Fruit fly (Drosophila melanogaster) whole organism, wandering third instar larva: ENCODE data around the gene Ythdc1.

Experiments
- Mio ChIP-seq: sonication (Bioruptor generic); optimal IDR thresholded peaks from 2 replicates; lab custom pipeline; 2016; ENCODE audit warnings: missing biosample characterization, missing genetic modification characterization
- N ChIP-seq: fragments of >200 bp; optimal IDR thresholded peaks from 2 replicates; lab custom pipeline; 2018; ENCODE audit warnings: missing biosample characterization, missing external identifiers, missing genetic modification characterization
- OdsH ChIP-seq: fragments of 200-800 bp; sonication (Bioruptor generic); optimal IDR thresholded peaks from 2 replicates; lab custom pipeline; 2016; ENCODE audit warnings: missing biosample characterization, mild to moderate bottlenecking, missing genetic modification characterization
- Sp1 ChIP-seq: fragments of 200-800 bp; sonication (Bioruptor generic); optimal IDR thresholded peaks from 3 replicates; lab custom pipeline; 2019; ENCODE audit warnings: missing biosample characterization, mild to moderate bottlenecking, missing genetic modification characterization, moderate library complexity
- dl ChIP-seq, 2 experiments: fragments of 175-275, 200-275 bp in 1 of 2; fragments of 200-275 bp in 1 of 2; sonication (Bioruptor generic); optimal IDR thresholded peaks; lab custom pipeline; 2018; ENCODE audit warnings: mild to moderate bottlenecking in 2 of 2, missing biosample characterization in 2 of 2, missing genetic modification characterization in 2 of 2, moderate library complexity in 2 of 2; ENCODE audit not compliant: partially characterized antibody in 2 of 2, insufficient read depth in 1 of 2
- dmrt93B ChIP-seq: fragments of 200-800 bp; sonication (Bioruptor generic); optimal IDR thresholded peaks from 2 replicates; lab custom pipeline; 2018; ENCODE audit warnings: missing biosample characterization, mild to moderate bottlenecking, missing genetic modification characterization
- h ChIP-seq: fragments of 200-800 bp; sonication (Bioruptor generic); optimal IDR thresholded peaks from 3 replicates; lab custom pipeline; 2016; ENCODE audit warnings: missing biosample characterization, mild to moderate bottlenecking, missing genetic modification characterization
- jim ChIP-seq: fragments of 175-275, 200-325 bp; sonication (Bioruptor generic); optimal IDR thresholded peaks from 2 replicates; lab custom pipeline; 2016; ENCODE audit warnings: missing biosample characterization, mild to moderate bottlenecking, missing genetic modification characterization
- pan ChIP-seq: fragments of >200 bp; optimal IDR thresholded peaks from 2 replicates; lab custom pipeline; 2017
- psq ChIP-seq: fragments of 200-800 bp; sonication (Bioruptor generic); optimal IDR thresholded peaks from 3 replicates; lab custom pipeline; 2017; ENCODE audit warnings: missing biosample characterization, mild to moderate bottlenecking, missing genetic modification characterization, moderate library complexity
- woc ChIP-seq: sonication (Bioruptor generic); optimal IDR thresholded peaks from 2 replicates; lab custom pipeline; 2016; ENCODE audit warnings: missing biosample characterization, mild to moderate bottlenecking, missing genetic modification characterization

DNA sequence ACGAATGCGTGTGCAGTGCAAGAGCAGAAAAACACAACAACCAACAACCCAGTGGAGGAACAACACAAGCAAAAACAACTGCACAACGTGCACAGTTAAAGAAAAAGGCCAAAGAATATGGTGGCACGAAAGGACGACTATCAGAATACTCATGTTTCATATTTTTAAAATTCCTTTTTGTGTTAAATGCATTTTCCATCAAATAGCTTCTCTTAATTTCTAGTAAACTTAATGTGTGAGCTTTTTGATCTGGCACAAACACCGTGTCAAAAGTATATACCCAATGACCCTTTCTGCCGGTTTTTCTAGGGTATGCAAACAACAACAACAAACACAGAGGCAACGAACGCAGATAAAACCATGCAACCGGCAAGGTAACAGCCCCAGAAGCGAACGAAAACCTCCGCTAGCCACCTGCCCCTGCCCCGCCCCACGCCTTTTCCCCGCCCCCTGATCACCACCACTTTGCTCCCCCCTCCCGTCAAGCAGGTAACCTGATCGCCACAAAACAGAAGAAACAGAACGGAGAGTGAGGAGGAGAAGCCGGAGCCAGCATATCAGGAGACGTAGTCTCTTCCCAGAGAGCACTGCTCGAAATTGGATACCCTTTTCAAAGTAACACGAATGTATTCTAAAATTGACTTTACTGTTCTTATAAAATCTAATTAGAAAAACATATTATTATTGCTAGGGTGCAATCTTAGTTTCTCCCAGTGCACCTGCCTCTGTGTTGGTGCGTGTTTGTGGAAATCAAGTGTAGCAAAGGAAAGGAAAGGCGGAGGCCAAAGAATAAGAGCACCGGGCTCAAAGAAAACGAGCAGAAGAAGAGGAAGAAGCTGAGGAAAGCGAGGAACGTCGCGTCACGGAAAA, 21.1 kb upstream of the Ythdc1 start:
- TF ChIP-seq h (GFP tag; lab: Kevin White, UChicago) (peak; percentile 95), OdsH (GFP tag; lab: Kevin White, UChicago) (peak; percentile 96), Mio (GFP tag; lab: Kevin White, UChicago) (peak; percentile 54), psq (GFP tag; lab: Kevin White, UChicago) (peak; percentile 96), N (GFP tag; lab: Kevin White, UChicago) (no peak), pan (lab: Kevin White, UChicago) (peak; percentile 69), Sp1 (GFP tag; lab: Kevin White, UChicago) (peak; percentile 90), dl (GFP tag; optimal IDR thresholded peaks at IDR 0.05; lab: Kevin White, UChicago; ENCODE audit: insufficient read depth in 1 of 2, partially characterized antibody in 2 of 2) (no peak), dmrt93B (GFP tag; lab: Kevin White, UChicago) (peak; percentile 86), jim (GFP tag; lab: Kevin White, UChicago) (no peak), woc (GFP tag; lab: Kevin White, UChicago) (peak; percentile 94)
